Fruit fly (Drosophila melanogaster) whole organism, prepupa: ENCODE data around the gene CG18599.

Experiments
- Blimp-1 ChIP-seq: fragments of 200-800 bp; sonication (Bioruptor generic); optimal IDR thresholded peaks from 3 replicates; lab custom pipeline; 2017; ENCODE audit warnings: missing biosample characterization, missing genetic modification characterization, mild to moderate bottlenecking, moderate library complexity, missing genetic modification reagents
- CG11762 ChIP-seq: fragments of 200-800 bp; sonication (Bioruptor generic); optimal IDR thresholded peaks from 3 replicates; lab custom pipeline; 2016; ENCODE audit warnings: missing biosample characterization, missing genetic modification characterization; ENCODE audit not compliant: insufficient read depth
- CG6808 ChIP-seq: fragments of 200-800 bp; sonication (Bioruptor generic); optimal IDR thresholded peaks from 3 replicates; lab custom pipeline; 2017; ENCODE audit warnings: missing biosample characterization, missing genetic modification characterization, mild to moderate bottlenecking, moderate library complexity, missing genetic modification reagents

DNA sequence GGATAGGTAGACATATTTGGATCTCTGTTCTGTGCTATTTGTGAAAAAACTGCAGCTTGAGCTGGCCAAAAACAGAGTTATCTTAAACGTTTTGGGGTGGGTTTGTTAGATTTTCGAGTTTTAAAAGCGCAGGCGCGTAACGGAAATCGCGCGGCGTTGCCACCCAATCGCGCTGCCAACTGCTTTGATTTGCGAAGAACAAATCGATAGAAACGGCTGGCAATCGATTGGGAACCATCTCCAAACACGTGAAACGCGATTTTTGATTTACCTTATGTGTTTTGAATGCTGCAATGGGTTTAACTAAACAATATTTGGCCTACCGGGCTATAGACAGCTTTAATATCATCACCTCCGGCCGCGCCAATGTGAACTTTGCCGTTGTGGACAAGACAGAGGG lies 15.9 kb downstream of the CG18599 start, which contains the start of the genes CG14312 and CG8064:
- TF ChIP-seq CG11762 (GFP tag; lab: Kevin White, UChicago) = no peak
- no peak for TF ChIP-seq CG6808
- no peak for TF ChIP-seq Blimp-1 (GFP tag; lab: Kevin White, UChicago)
